Worm (Caenorhabditis elegans) whole organism, L1 larva: Measurements from ENCODE around the gene F25F2.1.

Source experiments
- lsy-2 ChIP-seq, 2 experiments: fragments of 150-350 bp; optimal IDR thresholded peaks; 2 replicates each; lab custom pipeline; 2014; ENCODE audit warnings: missing biosample characterization in 2 of 2, missing genetic modification characterization in 2 of 2
- nhr-76 ChIP-seq: sonication (generic microtip); optimal IDR thresholded peaks from 2 replicates; lab custom pipeline; 2017; ENCODE audit warnings: missing biosample characterization, missing genetic modification characterization

DNA sequence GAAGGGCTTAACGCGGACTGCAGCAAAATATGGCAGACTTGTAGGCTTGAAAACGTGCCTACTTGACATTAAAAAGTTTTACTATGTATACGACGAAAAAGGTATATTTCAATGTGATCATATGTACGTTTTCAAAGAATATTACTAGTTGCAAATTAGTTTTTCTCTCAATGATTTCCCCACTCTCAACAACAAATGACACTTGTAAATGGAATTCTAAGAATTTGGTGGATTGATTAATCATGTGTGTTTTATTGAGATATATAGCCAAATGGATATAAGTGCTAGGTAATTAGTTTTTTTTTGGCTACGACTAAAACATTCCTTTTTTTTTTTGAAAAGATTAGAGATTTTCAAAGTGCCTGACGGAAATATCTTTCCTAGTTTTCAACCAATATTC is 21.4 kb upstream of the F25F2.1 start:
- TF ChIP-seq lsy-2 (tag; optimal IDR thresholded peaks at IDR 0.05; lab: Kevin White, UChicago) (peak in 1 of 2 experiments; percentile 14), nhr-76 (no peak)
